Worm (Caenorhabditis elegans) whole organism, L1 larva: ENCODE data around the gene lhpp-1.

ENCODE experiments used
- ceh-63 ChIP-seq: fragments of 200-800 bp; sonication (Bioruptor generic); optimal IDR thresholded peaks from 2 replicates; lab custom pipeline; 2018; ENCODE audit warnings: mild to moderate bottlenecking, missing genetic modification characterization, missing compliant biosample characterization
- fkh-10 ChIP-seq: sonication (generic microtip); optimal IDR thresholded peaks from 2 replicates; lab custom pipeline; 2017; ENCODE audit warnings: missing biosample characterization, missing genetic modification reagents, missing genetic modification characterization
- nhr-237 ChIP-seq: fragments of 150-350 bp; optimal IDR thresholded peaks from 2 replicates; lab custom pipeline; 2014; ENCODE audit warnings: missing biosample characterization, missing genetic modification characterization
- nhr-84 ChIP-seq: sonication (generic microtip); optimal IDR thresholded peaks from 2 replicates; lab custom pipeline; 2017; ENCODE audit warnings: missing biosample characterization, missing genetic modification characterization
- rnt-1 ChIP-seq: sonication (generic microtip); optimal IDR thresholded peaks from 2 replicates; lab custom pipeline; 2016; ENCODE audit warnings: mild to moderate bottlenecking, missing genetic modification characterization, moderate library complexity, missing compliant biosample characterization
- tbx-2 ChIP-seq: sonication (generic microtip); optimal IDR thresholded peaks from 2 replicates; lab custom pipeline; 2016; ENCODE audit warnings: missing genetic modification characterization, missing compliant biosample characterization

DNA sequence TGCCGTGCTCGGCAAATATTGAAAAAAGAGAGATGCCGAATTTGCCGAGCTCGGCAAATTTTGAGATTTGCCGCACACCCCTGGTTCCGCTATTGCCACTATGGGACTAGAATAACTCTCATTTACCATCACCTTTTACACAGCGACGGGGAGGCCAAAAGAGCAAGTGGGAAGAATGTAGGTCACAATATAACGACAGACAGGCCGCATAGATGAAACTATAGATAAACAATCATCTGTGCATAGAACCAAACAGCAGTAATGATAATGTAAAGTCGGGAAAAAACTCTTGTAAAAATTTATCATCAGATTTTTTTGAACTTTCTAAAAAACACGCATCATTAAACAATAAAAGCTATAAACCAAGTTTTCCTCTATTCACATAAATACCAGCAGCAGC lies 43.2 kb downstream of the lhpp-1 start, which contains the start of gene kmo-2:
- TF ChIP-seq tbx-2 (tag; lab: Kevin White, UChicago) (no peak), nhr-237 (tag; lab: Kevin White, UChicago) (no peak), ceh-63 (no peak), nhr-84 (tag; lab: Kevin White, UChicago) (no peak), rnt-1 (no peak), fkh-10 (GFP tag; lab: Kevin White, UChicago) (no peak)
